Fruit fly (Drosophila melanogaster) whole organism, embryonic: ENCODE data around the gene COX5B.

Source experiments
- Ada2b ChIP-seq: fragments of 200-800 bp; sonication (Bioruptor generic); IDR thresholded peaks from 2 replicates; pipeline ENCODE4 v1.3.6; 2022; ENCODE audit warnings: missing biosample characterization, missing genetic modification characterization
- BEAF-32 ChIP-seq: fragments of 200-800 bp; sonication (Bioruptor generic); optimal IDR thresholded peaks from 3 replicates; lab custom pipeline; 2017; ENCODE audit warnings: missing biosample characterization, missing genetic modification characterization, mild to moderate bottlenecking, moderate library complexity, missing genetic modification reagents
- Blimp-1 ChIP-seq: fragments of 200-800 bp; sonication (Bioruptor generic); optimal IDR thresholded peaks from 3 replicates; lab custom pipeline; 2018; ENCODE audit warnings: missing biosample characterization, missing genetic modification characterization, mild to moderate bottlenecking, moderate library complexity, missing genetic modification reagents
- CG10565 ChIP-seq: fragments of 200-800 bp; sonication (Bioruptor generic); optimal IDR thresholded peaks from 3 replicates; lab custom pipeline; 2016; ENCODE audit warnings: missing biosample characterization, mild to moderate bottlenecking, missing genetic modification characterization
- CG10654 ChIP-seq: fragments of 200-800 bp; sonication (Bioruptor generic); optimal IDR thresholded peaks from 2 replicates; lab custom pipeline; 2016; ENCODE audit warnings: missing biosample characterization, missing genetic modification characterization
- CG10979 ChIP-seq: fragments of 200-800 bp; sonication (Bioruptor generic); optimal IDR thresholded peaks from 2 replicates; lab custom pipeline; 2018; ENCODE audit warnings: missing biosample characterization, mild to moderate bottlenecking, missing genetic modification characterization, moderate library complexity
- CG11723 ChIP-seq: fragments of 200-800 bp; sonication (Bioruptor generic); optimal IDR thresholded peaks from 2 replicates; lab custom pipeline; 2017; ENCODE audit warnings: missing biosample characterization, mild to moderate bottlenecking, missing genetic modification characterization
- CG12071 ChIP-seq: fragments of 200-800 bp; sonication (Bioruptor generic); optimal IDR thresholded peaks from 3 replicates; lab custom pipeline; 2018; ENCODE audit warnings: missing biosample characterization, mild to moderate bottlenecking, missing genetic modification characterization
- CG13894 ChIP-seq: fragments of 200-800 bp; sonication (Bioruptor generic); optimal IDR thresholded peaks from 3 replicates; lab custom pipeline; 2018; ENCODE audit warnings: missing biosample characterization, mild to moderate bottlenecking, missing genetic modification characterization, moderate library complexity
- CG1529 ChIP-seq: fragments of 200-800 bp; sonication (Bioruptor generic); optimal IDR thresholded peaks from 3 replicates; lab custom pipeline; 2018; ENCODE audit warnings: missing biosample characterization, missing genetic modification characterization
- CG15601 ChIP-seq: fragments of 200-800 bp; sonication (Bioruptor generic); optimal IDR thresholded peaks from 3 replicates; lab custom pipeline; 2019; ENCODE audit warnings: missing biosample characterization, mild to moderate bottlenecking, missing genetic modification characterization, moderate library complexity
- CG17359 ChIP-seq: fragments of 200-800 bp; sonication (Bioruptor generic); optimal IDR thresholded peaks from 3 replicates; lab custom pipeline; 2018; ENCODE audit warnings: missing biosample characterization, mild to moderate bottlenecking, missing genetic modification characterization, moderate library complexity
- CG17385 ChIP-seq: fragments of 200-800 bp; sonication (Bioruptor generic); optimal IDR thresholded peaks from 3 replicates; lab custom pipeline; 2018; ENCODE audit warnings: missing biosample characterization, mild to moderate bottlenecking, missing genetic modification characterization
- CG17829 ChIP-seq: fragments of 200-800 bp; optimal IDR thresholded peaks from 2 replicates; lab custom pipeline; 2019; ENCODE audit warnings: missing biosample characterization, mild to moderate bottlenecking, missing genetic modification characterization, moderate library complexity
- CG1792 ChIP-seq: fragments of 200-800 bp; sonication (Bioruptor generic); optimal IDR thresholded peaks from 2 replicates; lab custom pipeline; 2016; ENCODE audit warnings: missing biosample characterization, missing genetic modification characterization
- CG18599 ChIP-seq: fragments of 200-800 bp; sonication (Bioruptor generic); optimal IDR thresholded peaks from 3 replicates; lab custom pipeline; 2017; ENCODE audit warnings: missing biosample characterization, missing genetic modification characterization, mild to moderate bottlenecking, moderate library complexity, missing genetic modification reagents
- CG2712 ChIP-seq: fragments of 200-800 bp; optimal IDR thresholded peaks from 3 replicates; lab custom pipeline; 2019; ENCODE audit warnings: missing biosample characterization, mild to moderate bottlenecking, missing genetic modification characterization, moderate library complexity
- CG3163 ChIP-seq: fragments of 200-800 bp; sonication (Bioruptor generic); optimal IDR thresholded peaks from 3 replicates; lab custom pipeline; 2016; ENCODE audit warnings: missing biosample characterization, missing genetic modification characterization
- CG33557 ChIP-seq: fragments of 200-800 bp; sonication (Bioruptor generic); optimal IDR thresholded peaks from 2 replicates; lab custom pipeline; 2019; ENCODE audit warnings: missing biosample characterization, mild to moderate bottlenecking, missing genetic modification characterization, moderate library complexity
- CG3847 ChIP-seq: fragments of 200-800 bp; sonication (Bioruptor generic); IDR thresholded peaks from 2 replicates; pipeline ENCODE4 v1.3.6; 2022; ENCODE audit warnings: missing biosample characterization, missing genetic modification characterization
- CG5953 ChIP-seq: fragments of 200-800 bp; sonication (Bioruptor generic); IDR thresholded peaks from 2 replicates; pipeline ENCODE4 v1.3.6; 2022; ENCODE audit warnings: missing biosample characterization, missing genetic modification characterization
- HLH3B ChIP-seq: fragments of 200-800 bp; sonication (Bioruptor generic); IDR thresholded peaks from 2 replicates; pipeline ENCODE4 v1.3.6; 2022; ENCODE audit warnings: missing biosample characterization, missing genetic modification characterization
- Hmr ChIP-seq: fragments of 200-800 bp; sonication (Bioruptor generic); optimal IDR thresholded peaks from 3 replicates; lab custom pipeline; 2017; ENCODE audit warnings: mild to moderate bottlenecking, missing biosample characterization, missing genetic modification reagents, missing genetic modification characterization
- Hr78 ChIP-seq, 2 experiments: fragments of 200-800 bp in 1 of 2; fragments of >200 bp in 1 of 2; sonication (Bioruptor generic) in 1 of 2; optimal IDR thresholded peaks; 2 replicates each; lab custom pipeline; 2017 to 2019; ENCODE audit warnings: missing biosample characterization in 2 of 2, missing genetic modification characterization in 2 of 2, mild to moderate bottlenecking in 1 of 2, moderate library complexity in 1 of 2
- MBD-R2 ChIP-seq: fragments of 200-800 bp; sonication (Bioruptor generic); IDR thresholded peaks from 2 replicates; pipeline ENCODE4 v1.3.6; 2022; ENCODE audit warnings: missing biosample characterization, missing genetic modification characterization
- NK7.1 ChIP-seq: fragments of 200-800 bp; sonication (Bioruptor generic); optimal IDR thresholded peaks from 3 replicates; lab custom pipeline; 2016; ENCODE audit warnings: missing biosample characterization, missing genetic modification characterization
- Oaz ChIP-seq: fragments of 200-800 bp; sonication (Bioruptor generic); IDR thresholded peaks from 2 replicates; pipeline ENCODE4 v1.3.6; 2022; ENCODE audit warnings: missing biosample characterization, missing genetic modification characterization
- Rx ChIP-seq: fragments of 200-800 bp; sonication (Bioruptor generic); IDR thresholded peaks from 2 replicates; pipeline ENCODE4 v1.3.6; 2022; ENCODE audit warnings: missing biosample characterization, missing genetic modification characterization
- Sin3A ChIP-seq: fragments of >200 bp; optimal IDR thresholded peaks from 2 replicates; lab custom pipeline; 2018
- TFAM ChIP-seq: fragments of 200-800 bp; sonication (Bioruptor generic); optimal IDR thresholded peaks from 2 replicates; lab custom pipeline; 2017; ENCODE audit warnings: missing biosample characterization, missing genetic modification characterization, inconsistent platforms
- Vsx1 ChIP-seq: fragments of 200-800 bp; sonication (Bioruptor generic); optimal IDR thresholded peaks from 2 replicates; lab custom pipeline; 2017; ENCODE audit warnings: missing biosample characterization, mild to moderate bottlenecking, missing genetic modification characterization, missing genetic modification reagents
- ase ChIP-seq: fragments of 200-800 bp; sonication (Bioruptor generic); IDR thresholded peaks from 3 replicates; pipeline ENCODE4 v1.3.6; 2022; ENCODE audit warnings: missing biosample characterization, missing genetic modification characterization
- en ChIP-seq: fragments of 200-800 bp; sonication (Bioruptor generic); optimal IDR thresholded peaks from 2 replicates; lab custom pipeline; 2016; ENCODE audit warnings: missing biosample characterization, missing genetic modification characterization
- grau ChIP-seq: fragments of 200-800 bp; optimal IDR thresholded peaks from 3 replicates; lab custom pipeline; 2019; ENCODE audit warnings: missing biosample characterization, mild to moderate bottlenecking, missing genetic modification characterization, moderate library complexity
- kni ChIP-seq: fragments of 200-800 bp; sonication (Bioruptor generic); optimal IDR thresholded peaks from 3 replicates; lab custom pipeline; 2017; ENCODE audit warnings: mild to moderate bottlenecking, missing biosample characterization, missing genetic modification reagents, missing genetic modification characterization
- lola ChIP-seq, 3 experiments: fragments of >200 bp in 2 of 3; fragments of 200-800 bp in 1 of 3; sonication (Bioruptor generic) in 1 of 3; optimal IDR thresholded peaks; 2 replicates each; lab custom pipeline; 2017 to 2019; ENCODE audit warnings: missing biosample characterization in 3 of 3, missing genetic modification characterization in 3 of 3, mild to moderate bottlenecking in 1 of 3, moderate library complexity in 1 of 3
- lov ChIP-seq, 2 experiments: fragments of 200-800 bp in 1 of 2; fragments of >200 bp in 1 of 2; sonication (Bioruptor generic) in 1 of 2; IDR thresholded peaks in 1 of 2; optimal IDR thresholded peaks in 1 of 2; 2 replicates in 1 of 2; 3 replicates in 1 of 2; pipeline versions ENCODE4 v1.3.6 to Lab custom; 2017 to 2022; ENCODE audit warnings: missing biosample characterization in 1 of 2, missing genetic modification characterization in 1 of 2
- mirr ChIP-seq: fragments of 200-800 bp; sonication (Bioruptor generic); optimal IDR thresholded peaks from 3 replicates; lab custom pipeline; 2018; ENCODE audit warnings: missing biosample characterization, mild to moderate bottlenecking, missing genetic modification characterization
- nerfin-1 ChIP-seq: fragments of 200-800 bp; sonication (Bioruptor generic); optimal IDR thresholded peaks from 3 replicates; lab custom pipeline; 2019; ENCODE audit warnings: missing biosample characterization, mild to moderate bottlenecking, missing genetic modification characterization, moderate library complexity
- odd ChIP-seq: fragments of 200-800 bp; sonication (Bioruptor generic); optimal IDR thresholded peaks from 2 replicates; lab custom pipeline; 2017; ENCODE audit warnings: missing biosample characterization, mild to moderate bottlenecking, missing genetic modification characterization
- onecut ChIP-seq: fragments of 200-800 bp; sonication (Bioruptor generic); IDR thresholded peaks from 2 replicates; pipeline ENCODE4 v1.3.6; 2022; ENCODE audit warnings: missing biosample characterization, missing genetic modification characterization
- otp ChIP-seq: fragments of 200-800 bp; sonication (Bioruptor generic); IDR thresholded peaks from 3 replicates; pipeline ENCODE4, ENCODE4 v1.3.6; 2022; ENCODE audit warnings: missing biosample characterization, missing genetic modification characterization
- pum ChIP-seq: fragments of 200-800 bp; sonication (Bioruptor generic); optimal IDR thresholded peaks from 2 replicates; lab custom pipeline; 2016; ENCODE audit warnings: missing biosample characterization, missing genetic modification characterization
- pzg ChIP-seq: fragments of 200-800 bp; sonication (Bioruptor generic); optimal IDR thresholded peaks from 3 replicates; lab custom pipeline; 2018; ENCODE audit warnings: missing biosample characterization, mild to moderate bottlenecking, missing genetic modification characterization, moderate library complexity
- shn ChIP-seq: fragments of 200-800 bp; sonication (Bioruptor generic); optimal IDR thresholded peaks from 3 replicates; lab custom pipeline; 2016; ENCODE audit warnings: missing biosample characterization, missing genetic modification characterization
- slbo ChIP-seq: fragments of 200-800 bp; sonication (Bioruptor generic); IDR thresholded peaks from 2 replicates; pipeline ENCODE4 v1.3.6; 2022; ENCODE audit warnings: missing biosample characterization, missing genetic modification characterization
- slp2 ChIP-seq: fragments of 200-800 bp; sonication (Bioruptor generic); optimal IDR thresholded peaks from 2 replicates; lab custom pipeline; 2016; ENCODE audit warnings: missing biosample characterization, missing genetic modification characterization
- sug ChIP-seq: fragments of 200-800 bp; optimal IDR thresholded peaks from 2 replicates; lab custom pipeline; 2019; ENCODE audit warnings: missing biosample characterization, mild to moderate bottlenecking, missing genetic modification characterization, moderate library complexity
- twi ChIP-seq: fragments of 200-800 bp; optimal IDR thresholded peaks from 2 replicates; lab custom pipeline; 2019; ENCODE audit warnings: missing biosample characterization, mild to moderate bottlenecking, missing genetic modification characterization, moderate library complexity
- vvl ChIP-seq: fragments of 200-800 bp; sonication (Bioruptor generic); IDR thresholded peaks from 2 replicates; pipeline ENCODE4 v1.3.6; 2022; ENCODE audit warnings: missing biosample characterization, missing genetic modification characterization

Gene COX5B

dm6 chr2L:6601018-6601505 lies 43.5 kb downstream of the COX5B start, which contains the start of gene Dpp10 (continued):
- TF ChIP-seq Hmr (GFP tag; lab: Kevin White, UChicago) = peak; percentile 97
- TF ChIP-seq TFAM = no peak
- TF ChIP-seq slp2 (GFP tag; lab: Kevin White, UChicago) = peak; percentile 63
- TF ChIP-seq mirr = peak; percentile 71
- peak; percentile 85 for TF ChIP-seq CG12071
- peak; percentile 44 for TF ChIP-seq twi (tag; lab: Kevin White, UChicago)
- TF ChIP-seq CG10979 (tag; lab: Kevin White, UChicago) = no peak
- peak; percentile 81 for TF ChIP-seq shn (GFP tag; lab: Kevin White, UChicago)
- peak; percentile 88 for TF ChIP-seq CG17385
- peak; percentile 88 for TF ChIP-seq ase (GFP tag; lab: Robert Waterston, UW)
- TF ChIP-seq CG1529 = peak; percentile 78
- TF ChIP-seq odd = peak; percentile 87
- TF ChIP-seq CG10654 (GFP tag; lab: Kevin White, UChicago) = peak; percentile 69
- peak; percentile 67 for TF ChIP-seq nerfin-1 (tag; lab: Kevin White, UChicago)
- no peak for TF ChIP-seq en (GFP tag; lab: Kevin White, UChicago)
- TF ChIP-seq CG17829 = peak; percentile 75
- TF ChIP-seq CG13894 (tag; lab: Kevin White, UChicago) = peak; percentile 96
- TF ChIP-seq NK7.1 (GFP tag; lab: Kevin White, UChicago) = peak; percentile 75
- peak; percentile 59 for TF ChIP-seq CG11723 (GFP tag; lab: Kevin White, UChicago)
- peak; percentile 73 for TF ChIP-seq CG2712 (tag; lab: Kevin White, UChicago)
- peak; percentile 89 for TF ChIP-seq Rx
- TF ChIP-seq CG3163 (GFP tag; lab: Kevin White, UChicago) = peak; percentile 66
- peak; percentile 96 for TF ChIP-seq Oaz (GFP tag; lab: Robert Waterston, UW)
- peak; percentile 95 for TF ChIP-seq HLH3B
- TF ChIP-seq pzg (GFP tag; lab: Kevin White, UChicago) = peak; percentile 13
- peak; percentile 99 for TF ChIP-seq slbo (GFP tag; lab: Robert Waterston, UW)
- peak; percentile 83 for TF ChIP-seq CG1792
- no peak for TF ChIP-seq lov (optimal IDR thresholded peaks at IDR 0.05; lab: Kevin White, UChicago)
- TF ChIP-seq lov (GFP tag; IDR thresholded peaks at IDR 0.05; lab: Robert Waterston, UW) = peak; percentile 80
- TF ChIP-seq CG10565 (GFP tag; lab: Kevin White, UChicago) = no peak
- peak; percentile 89 for TF ChIP-seq CG17359
- TF ChIP-seq BEAF-32 = no peak
- TF ChIP-seq Vsx1 (GFP tag; lab: Kevin White, UChicago) = peak; percentile 69
- TF ChIP-seq kni (GFP tag; lab: Kevin White, UChicago) = no peak
- TF ChIP-seq onecut (GFP tag; lab: Robert Waterston, UW) = peak; percentile 88
- TF ChIP-seq Ada2b (GFP tag; lab: Robert Waterston, UW) = peak; percentile 98
- TF ChIP-seq CG3847 (GFP tag; lab: Robert Waterston, UW) = peak; percentile 98
- peak; percentile 95 for TF ChIP-seq MBD-R2
- no peak for TF ChIP-seq Sin3A (lab: Kevin White, UChicago)
- peak; percentile 98 for TF ChIP-seq CG18599 (GFP tag; lab: Kevin White, UChicago)
- peak; percentile 71; the same call in 2 of the 3 replicates for TF ChIP-seq otp
- TF ChIP-seq Blimp-1 (GFP tag; lab: Kevin White, UChicago) = peak; percentile 73
- TF ChIP-seq vvl (GFP tag; lab: Robert Waterston, UW) = peak; percentile 97
- TF ChIP-seq grau (tag; lab: Kevin White, UChicago) = peak; percentile 92
- peak; percentile 91 for TF ChIP-seq sug (tag; lab: Kevin White, UChicago)
- peak; percentile 37 for TF ChIP-seq pum
- peak; percentile 86 for TF ChIP-seq CG5953 (GFP tag; lab: Robert Waterston, UW)
- peak; percentile 32 for TF ChIP-seq CG15601 (tag; lab: Kevin White, UChicago)
- no peak for TF ChIP-seq CG33557
- TF ChIP-seq lola (GFP tag; optimal IDR thresholded peaks at IDR 0.05; lab: Kevin White, UChicago) = no peak
- no peak for TF ChIP-seq Hr78 (GFP tag; optimal IDR thresholded peaks at IDR 0.05; lab: Kevin White, UChicago)
